Worm (Caenorhabditis elegans): Measurements from ENCODE around the gene sec-24.2.

- TF ChIP-seq ama-1 (optimal IDR thresholded peaks at IDR 0.05): no peak
- TF ChIP-seq scrt-1 (GFP tag; IDR thresholded peaks at IDR 0.05): no peak
- TF ChIP-seq ets-7 (tag; optimal IDR thresholded peaks at IDR 0.05): no peak
- no peak for TF ChIP-seq pes-1 (GFP tag; IDR thresholded peaks at IDR 0.05)
- no peak for TF ChIP-seq tbx-11 (GFP tag; IDR thresholded peaks at IDR 0.05)
- TF ChIP-seq hnd-1 (tag; optimal IDR thresholded peaks at IDR 0.05): no peak
- TF ChIP-seq ceh-13 (GFP tag; optimal IDR thresholded peaks at IDR 0.05): no peak
- TF ChIP-seq sea-1 (GFP tag; conservative IDR thresholded peaks at IDR 0.05): no peak
- no peak for TF ChIP-seq hmg-4 (GFP tag; optimal IDR thresholded peaks at IDR 0.05)
- no peak for TF ChIP-seq ceh-36 (tag; optimal IDR thresholded peaks at IDR 0.05)
These were observed 29.7 kb downstream of the sec-24.2 start, which contains the start of gene ufd-1 for ce11 chrIV:12330840-12331359.

All from whole organism, early embryonic.